Fruit fly (Drosophila melanogaster) Kc167 (cell line): ENCODE data around the gene CG14568.

Experiments used
- h ChIP-seq: fragments of >200 bp; optimal IDR thresholded peaks from 3 replicates; lab custom pipeline; 2018; ENCODE audit warnings: missing external identifiers
- insv ChIP-seq: fragments of >200 bp; optimal IDR thresholded peaks from 3 replicates; lab custom pipeline; 2018; ENCODE audit warnings: missing external identifiers
- psq ChIP-seq: fragments of >200 bp; optimal IDR thresholded peaks from 2 replicates; lab custom pipeline; 2017; ENCODE audit warnings: missing external identifiers

DNA sequence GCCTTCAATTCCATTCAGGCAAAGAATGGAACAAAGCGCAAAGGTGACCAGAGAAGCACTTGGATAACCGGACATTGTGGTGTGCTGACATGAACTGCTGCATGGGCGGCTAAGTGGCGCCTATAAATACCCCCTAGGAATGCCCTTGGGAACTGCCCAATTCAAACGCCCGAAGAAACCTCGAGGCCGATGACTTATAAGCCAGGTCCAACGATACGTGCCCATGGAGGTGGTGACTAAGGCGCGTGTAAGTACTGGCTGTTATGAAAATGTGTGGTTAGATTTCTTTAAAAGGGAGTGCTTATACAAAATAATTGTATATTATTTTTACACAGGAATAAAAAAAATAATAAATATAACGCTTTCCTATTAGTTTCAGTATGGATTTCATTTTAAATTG, 2.9 kb downstream of the CG14568 start, which contains the start of gene CG14570:
- no peak for TF ChIP-seq insv (lab: Kevin White, UChicago)
- TF ChIP-seq h (lab: Kevin White, UChicago) = no peak
- TF ChIP-seq psq (lab: Kevin White, UChicago) = no peak
